Fruit fly (Drosophila melanogaster): ENCODE data around the gene mldr.

mldr gene

dm6 chrX:6305317-6305716 is 14.2 kb downstream of the mldr start:
- no peak for TF ChIP-seq usp (GFP tag; optimal IDR thresholded peaks at IDR 0.05)
- TF ChIP-seq EcR (GFP tag; optimal IDR thresholded peaks at IDR 0.05) = no peak
- no peak for TF ChIP-seq psq (optimal IDR thresholded peaks at IDR 0.05)
- no peak for TF ChIP-seq pan (optimal IDR thresholded peaks at IDR 0.05)
- no peak for TF ChIP-seq CG8478 (optimal IDR thresholded peaks at IDR 0.05)
- TF ChIP-seq Dll (optimal IDR thresholded peaks at IDR 0.05) = no peak

DNA sequence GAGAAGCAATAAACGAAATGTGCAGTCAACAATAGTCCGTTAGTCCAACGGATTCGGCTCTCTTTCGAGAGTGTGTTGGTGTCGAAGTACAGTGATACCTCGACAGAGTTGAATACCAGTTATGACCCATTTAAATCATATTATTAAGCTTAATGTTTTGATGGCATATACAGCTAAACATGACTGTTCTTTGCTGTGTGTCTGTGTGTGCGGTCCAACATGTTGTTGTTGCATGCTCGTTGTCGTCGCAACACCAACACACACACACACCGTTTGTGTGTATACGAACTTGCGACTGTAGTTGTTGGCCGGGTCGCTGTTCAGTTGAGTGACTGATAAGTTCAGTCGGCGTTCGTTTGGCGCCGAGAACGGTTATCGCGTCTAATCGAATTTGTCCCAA is 17.7 kb downstream of the mldr start, which contains the start of gene CG15894:
Gene CG15894 (plus strand): TSS at position 361 of the 400 bp plus-strand sequence.
- TF ChIP-seq Dll (optimal IDR thresholded peaks at IDR 0.05) (no peak), psq (optimal IDR thresholded peaks at IDR 0.05) (no peak), CG8478 (optimal IDR thresholded peaks at IDR 0.05) (no peak), usp (GFP tag; optimal IDR thresholded peaks at IDR 0.05) (no peak), EcR (GFP tag; optimal IDR thresholded peaks at IDR 0.05) (no peak), pan (optimal IDR thresholded peaks at IDR 0.05) (no peak)

DNA sequence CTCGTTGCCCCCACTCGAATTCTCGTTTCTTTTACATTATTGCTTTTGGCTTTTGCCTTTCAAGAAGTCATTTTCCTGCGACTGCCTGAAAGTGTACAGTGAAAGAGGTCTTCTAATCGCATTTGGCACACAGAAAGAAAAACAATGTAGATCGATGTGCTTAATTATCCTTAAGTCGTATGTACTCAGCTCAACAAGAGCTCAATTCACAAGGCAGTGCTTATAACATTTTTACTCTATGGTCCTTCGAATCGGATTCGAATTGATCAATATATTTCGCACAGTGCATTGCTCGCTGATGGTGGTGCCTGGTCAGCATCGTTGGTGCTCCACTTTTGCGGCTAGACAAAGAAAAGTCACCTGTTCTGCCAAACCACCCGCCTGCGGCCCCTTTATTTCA is 19.3 kb downstream of the mldr start:
- TF ChIP-seq EcR (GFP tag; optimal IDR thresholded peaks at IDR 0.05) (no peak), CG8478 (optimal IDR thresholded peaks at IDR 0.05) (no peak), Dll (optimal IDR thresholded peaks at IDR 0.05) (no peak), pan (optimal IDR thresholded peaks at IDR 0.05) (no peak), usp (GFP tag; optimal IDR thresholded peaks at IDR 0.05) (no peak), psq (optimal IDR thresholded peaks at IDR 0.05) (no peak)

dm6 chrX:6311516-6311915 is 20.4 kb downstream of the mldr start:
- TF ChIP-seq pan (optimal IDR thresholded peaks at IDR 0.05) = no peak
- no peak for TF ChIP-seq CG8478 (optimal IDR thresholded peaks at IDR 0.05)
- TF ChIP-seq Dll (optimal IDR thresholded peaks at IDR 0.05) = no peak
- TF ChIP-seq usp (GFP tag; optimal IDR thresholded peaks at IDR 0.05) = no peak
- no peak for TF ChIP-seq psq (optimal IDR thresholded peaks at IDR 0.05)
- no peak for TF ChIP-seq EcR (GFP tag; optimal IDR thresholded peaks at IDR 0.05)

DNA sequence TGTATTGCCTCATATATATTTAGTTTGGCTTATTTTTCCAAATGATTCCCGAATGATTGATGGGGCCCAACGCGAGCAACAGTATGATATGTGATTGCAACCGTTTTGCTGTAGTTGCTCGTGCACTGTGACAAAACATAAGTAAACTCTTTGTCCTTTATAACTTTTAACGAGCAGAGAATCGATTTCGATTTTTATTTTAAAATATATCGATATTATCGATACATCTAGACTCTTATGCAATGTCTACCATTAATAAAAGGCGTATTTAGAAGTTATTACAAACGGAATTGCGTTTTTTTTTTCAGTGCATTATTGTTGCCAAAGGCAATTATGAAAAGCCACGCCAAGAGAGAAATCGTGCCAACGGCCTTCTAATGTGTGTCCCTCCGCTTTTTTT is 24.5 kb downstream of the mldr start:
- no peak for TF ChIP-seq Dll (optimal IDR thresholded peaks at IDR 0.05)
- TF ChIP-seq EcR (GFP tag; optimal IDR thresholded peaks at IDR 0.05) = no peak
- TF ChIP-seq pan (optimal IDR thresholded peaks at IDR 0.05) = no peak
- TF ChIP-seq psq (optimal IDR thresholded peaks at IDR 0.05) = no peak
- TF ChIP-seq CG8478 (optimal IDR thresholded peaks at IDR 0.05) = no peak
- no peak for TF ChIP-seq usp (GFP tag; optimal IDR thresholded peaks at IDR 0.05)

- TF ChIP-seq CG8478 (optimal IDR thresholded peaks at IDR 0.05) (no peak), usp (GFP tag; optimal IDR thresholded peaks at IDR 0.05) (no peak), Dll (optimal IDR thresholded peaks at IDR 0.05) (no peak), EcR (GFP tag; optimal IDR thresholded peaks at IDR 0.05) (no peak), psq (optimal IDR thresholded peaks at IDR 0.05) (no peak), pan (optimal IDR thresholded peaks at IDR 0.05) (no peak)
Observed at dm6 chrX:6316858-6317474, 25.9 kb downstream of the mldr start.

DNA sequence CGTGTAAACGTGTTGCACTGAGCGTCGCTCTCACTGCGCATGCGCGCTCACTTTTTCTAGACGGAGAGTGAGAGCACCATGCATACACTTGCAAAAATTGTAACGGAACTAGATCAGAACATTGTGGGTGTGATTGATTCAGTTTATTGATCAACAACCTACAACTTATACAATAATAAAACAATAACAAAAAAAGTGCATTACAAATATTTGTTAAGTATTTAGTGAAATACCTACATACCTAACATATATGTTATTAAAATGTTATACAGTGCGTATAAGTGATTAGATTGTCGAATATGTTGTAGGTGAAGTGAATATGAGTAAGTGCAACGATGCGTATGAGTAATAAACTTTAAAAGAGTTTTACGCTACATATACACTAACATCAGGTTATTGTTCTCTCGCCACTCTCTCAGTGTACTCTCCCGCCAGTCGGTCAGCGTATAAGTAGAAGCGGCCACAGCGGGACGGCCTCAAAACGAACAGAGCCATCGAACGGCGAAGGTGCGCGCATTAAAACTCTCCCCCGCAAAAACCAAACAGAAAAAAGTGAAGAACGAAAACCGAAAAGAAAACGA is 39.4 kb downstream of the mldr start, which contains the start of gene CG42240:
Gene CG42240 (plus strand): TSS at position 474 of the 581 bp plus-strand sequence.
- TF ChIP-seq Dll (optimal IDR thresholded peaks at IDR 0.05) = no peak
- no peak for TF ChIP-seq EcR (GFP tag; optimal IDR thresholded peaks at IDR 0.05)
- no peak for TF ChIP-seq usp (GFP tag; optimal IDR thresholded peaks at IDR 0.05)
- TF ChIP-seq CG8478 (optimal IDR thresholded peaks at IDR 0.05) = no peak
- no peak for TF ChIP-seq psq (optimal IDR thresholded peaks at IDR 0.05)
- TF ChIP-seq pan (optimal IDR thresholded peaks at IDR 0.05) = no peak

dm6 chrX:6332988-6333719 is 42.1 kb downstream of the mldr start:
- TF ChIP-seq CG8478 (optimal IDR thresholded peaks at IDR 0.05) = no peak
- no peak for TF ChIP-seq Dll (optimal IDR thresholded peaks at IDR 0.05)
- TF ChIP-seq EcR (GFP tag; optimal IDR thresholded peaks at IDR 0.05) = no peak
- TF ChIP-seq usp (GFP tag; optimal IDR thresholded peaks at IDR 0.05) = no peak
- no peak for TF ChIP-seq psq (optimal IDR thresholded peaks at IDR 0.05)
- no peak for TF ChIP-seq pan (optimal IDR thresholded peaks at IDR 0.05)

DNA sequence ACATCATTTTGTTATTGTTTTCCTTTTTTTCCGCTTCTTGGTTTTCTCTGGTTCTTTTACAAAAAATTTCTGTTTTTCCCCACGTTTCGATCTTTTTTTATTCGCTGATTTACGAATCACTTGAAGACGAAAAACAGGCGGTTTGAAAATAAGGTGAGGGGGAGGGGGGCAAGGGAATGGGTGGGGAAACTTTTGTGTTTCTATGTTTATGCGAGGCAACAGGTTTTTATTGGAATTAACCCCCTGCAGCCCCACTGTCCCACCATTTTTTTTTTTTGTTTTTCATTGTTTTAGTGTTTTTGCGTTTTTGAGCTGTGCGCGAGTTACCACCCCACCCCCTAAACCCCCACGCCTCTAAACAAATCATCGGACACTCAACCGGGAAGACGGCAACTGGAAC is 43.8 kb downstream of the mldr start:
- TF ChIP-seq CG8478 (optimal IDR thresholded peaks at IDR 0.05) (no peak), Dll (optimal IDR thresholded peaks at IDR 0.05) (no peak), EcR (GFP tag; optimal IDR thresholded peaks at IDR 0.05) (no peak), usp (GFP tag; optimal IDR thresholded peaks at IDR 0.05) (no peak), psq (optimal IDR thresholded peaks at IDR 0.05) (no peak), pan (optimal IDR thresholded peaks at IDR 0.05) (no peak)

DNA sequence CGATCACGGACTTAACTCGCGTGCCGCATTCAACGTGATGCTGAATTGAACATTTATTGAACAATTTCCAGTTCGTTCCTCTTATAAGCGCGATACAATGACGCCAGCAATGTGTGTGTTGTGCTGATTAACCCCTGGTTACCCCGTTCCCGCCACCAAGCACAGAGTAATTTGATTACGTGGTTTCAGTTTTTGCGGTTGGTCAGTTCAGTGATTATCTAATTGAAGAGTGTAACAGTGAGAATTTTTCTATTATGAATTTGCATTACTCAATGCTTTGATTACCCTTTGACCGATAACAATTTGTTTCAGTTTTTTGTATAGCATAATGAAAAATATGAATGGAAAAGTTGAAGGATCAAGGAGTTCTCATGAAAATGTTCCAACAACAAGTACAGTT is 46.6 kb downstream of the mldr start, which contains the start of gene CG3842:
Gene CG3842 (plus strand): TSS at position 61 of the 400 bp plus-strand sequence.
- no peak for TF ChIP-seq CG8478 (optimal IDR thresholded peaks at IDR 0.05)
- no peak for TF ChIP-seq Dll (optimal IDR thresholded peaks at IDR 0.05)
- no peak for TF ChIP-seq pan (optimal IDR thresholded peaks at IDR 0.05)
- no peak for TF ChIP-seq usp (GFP tag; optimal IDR thresholded peaks at IDR 0.05)
- no peak for TF ChIP-seq EcR (GFP tag; optimal IDR thresholded peaks at IDR 0.05)
- TF ChIP-seq psq (optimal IDR thresholded peaks at IDR 0.05) = no peak

- TF ChIP-seq CG8478 (optimal IDR thresholded peaks at IDR 0.05) (no peak), pan (optimal IDR thresholded peaks at IDR 0.05) (no peak), psq (optimal IDR thresholded peaks at IDR 0.05) (no peak), usp (GFP tag; optimal IDR thresholded peaks at IDR 0.05) (no peak), EcR (GFP tag; optimal IDR thresholded peaks at IDR 0.05) (no peak), Dll (optimal IDR thresholded peaks at IDR 0.05) (no peak)
Observed at dm6 chrX:6338738-6339614, 47.9 kb downstream of the mldr start.

All from whole organism.